Fruit fly (Drosophila melanogaster): Measurements from ENCODE around the gene GATAe.

GATAe gene

DNA sequence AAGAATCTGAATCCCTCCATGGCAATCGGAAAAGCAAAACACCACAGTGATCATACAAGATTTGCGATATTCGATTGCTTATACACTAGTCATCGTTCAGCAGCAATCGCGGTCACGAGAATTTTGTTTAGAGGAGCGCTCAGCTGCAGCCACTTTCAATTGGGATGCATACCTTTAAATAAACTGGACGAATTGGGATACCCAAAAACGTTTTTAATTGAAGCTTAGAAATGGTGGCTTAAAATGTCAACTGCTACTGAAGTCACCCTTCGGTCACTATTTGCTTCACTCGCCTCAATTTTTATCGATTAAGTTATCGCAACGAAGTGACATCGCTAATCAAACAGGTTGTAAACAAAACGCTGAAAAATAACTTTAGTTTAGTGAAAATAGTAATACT, 40.5 kb downstream of the GATAe start, which contains the start of the genes IKKbeta and CG5013 (continued):
- TF ChIP-seq MBD-R2 (GFP tag; IDR thresholded peaks at IDR 0.05): peak; percentile 79
- TF ChIP-seq sr (GFP tag; IDR thresholded peaks at IDR 0.05): no peak
- TF ChIP-seq CG15601 (tag; optimal IDR thresholded peaks at IDR 0.05): no peak
- no peak for TF ChIP-seq D19B (GFP tag; optimal IDR thresholded peaks at IDR 0.05)
- TF ChIP-seq CG6791 (GFP tag; IDR thresholded peaks at IDR 0.05; ENCODE audit: partially characterized antibody): peak; percentile 74
- peak; percentile 25; the same call in 1 of the 2 replicates for TF ChIP-seq wdn (GFP tag; IDR thresholded peaks at IDR 0.05)
- TF ChIP-seq pfk (GFP tag; optimal IDR thresholded peaks at IDR 0.05): no peak
- TF ChIP-seq abd-A (tag; optimal IDR thresholded peaks at IDR 0.05): no peak
- TF ChIP-seq crp (GFP tag; optimal IDR thresholded peaks at IDR 0.05): no peak
- TF ChIP-seq pzg (GFP tag; optimal IDR thresholded peaks at IDR 0.05): peak; percentile 68
- TF ChIP-seq Stat92E (GFP tag; optimal IDR thresholded peaks at IDR 0.05): peak in 1 of 3 experiments; percentile 24
- TF ChIP-seq CG31441 (GFP tag; IDR thresholded peaks at IDR 0.05): peak; percentile 98
- peak; percentile 67 for TF ChIP-seq CG7786 (GFP tag; optimal IDR thresholded peaks at IDR 0.05)
- TF ChIP-seq CG15011 (GFP tag; optimal IDR thresholded peaks at IDR 0.05): no peak
- no peak for TF ChIP-seq lab (GFP tag; optimal IDR thresholded peaks at IDR 0.05)
- TF ChIP-seq HHEX (GFP tag; optimal IDR thresholded peaks at IDR 0.05): peak; percentile 36
- TF ChIP-seq CG15696 (tag; optimal IDR thresholded peaks at IDR 0.05): no peak
- peak; percentile 41; the same call in 1 of the 2 replicates for TF ChIP-seq Xrp1 (GFP tag; IDR thresholded peaks at IDR 0.05)
- peak; percentile 55 for TF ChIP-seq CG4282 (GFP tag; optimal IDR thresholded peaks at IDR 0.05)
- TF ChIP-seq Atf6 (GFP tag; IDR thresholded peaks at IDR 0.05): no peak
- TF ChIP-seq CG16779 (GFP tag; IDR thresholded peaks at IDR 0.05): no peak
- peak; percentile 31; the same call in 1 of the 2 replicates for TF ChIP-seq klu (GFP tag; IDR thresholded peaks at IDR 0.05)
- TF ChIP-seq CG11695 (GFP tag; IDR thresholded peaks at IDR 0.05): no peak
- peak; percentile 14 for TF ChIP-seq pnt (GFP tag; optimal IDR thresholded peaks at IDR 0.05)
- no peak for TF ChIP-seq toy (GFP tag; IDR thresholded peaks at IDR 0.05)
- TF ChIP-seq CG4617 (GFP tag; optimal IDR thresholded peaks at IDR 0.05; ENCODE audit: borderline replicate concordance): peak; percentile 85
- no peak for TF ChIP-seq sc (optimal IDR thresholded peaks at IDR 0.05)
- no peak for TF ChIP-seq sc (GFP tag; optimal IDR thresholded peaks at IDR 0.05)
- no peak; the same call in 2 of the 4 replicates for TF ChIP-seq Gug (GFP tag; IDR thresholded peaks at IDR 0.05)
- no peak for TF ChIP-seq peb (GFP tag; IDR thresholded peaks at IDR 0.05)
- TF ChIP-seq p53 (GFP tag; optimal IDR thresholded peaks at IDR 0.05): peak; percentile 23
- no peak for TF ChIP-seq Doc2 (GFP tag; IDR thresholded peaks at IDR 0.05)
- TF ChIP-seq ken (GFP tag; IDR thresholded peaks at IDR 0.05): peak; percentile 52; the same call in 1 of the 3 replicates
- TF ChIP-seq CG13296 (GFP tag; optimal IDR thresholded peaks at IDR 0.05): no peak
- peak; percentile 54 for TF ChIP-seq dm (GFP tag; optimal IDR thresholded peaks at IDR 0.05)
- peak; percentile 39; the same call in 1 of the 3 replicates for TF ChIP-seq H15 (GFP tag; IDR thresholded peaks at IDR 0.05)
- TF ChIP-seq wor (GFP tag; IDR thresholded peaks at IDR 0.05): no peak
- TF ChIP-seq CG17385 (GFP tag; optimal IDR thresholded peaks at IDR 0.05): peak; percentile 7
- peak; percentile 37 for TF ChIP-seq bab2 (GFP tag; optimal IDR thresholded peaks at IDR 0.05)
- no peak for TF ChIP-seq Adf1 (GFP tag; IDR thresholded peaks at IDR 0.05)
- peak; percentile 89 for TF ChIP-seq sens (GFP tag)
- peak; percentile 98 for TF ChIP-seq Sry-δ (GFP tag; optimal IDR thresholded peaks at IDR 0.05)
- TF ChIP-seq lov (optimal IDR thresholded peaks at IDR 0.05): no peak
- no peak for TF ChIP-seq lov (GFP tag; IDR thresholded peaks at IDR 0.05)
- peak; percentile 85 for TF ChIP-seq CG13287 (GFP tag; IDR thresholded peaks at IDR 0.05; ENCODE audit: partially characterized antibody)
- TF ChIP-seq Opbp (GFP tag; IDR thresholded peaks at IDR 0.05; ENCODE audit: partially characterized antibody): peak; percentile 72; the same call in 2 of the 3 replicates
- TF ChIP-seq Asciz (GFP tag; optimal IDR thresholded peaks at IDR 0.05): no peak
- TF ChIP-seq her (GFP tag; optimal IDR thresholded peaks at IDR 0.05): peak; percentile 43
- TF ChIP-seq CG10654 (GFP tag; optimal IDR thresholded peaks at IDR 0.05): peak; percentile 42
- no peak for TF ChIP-seq Nf-YA (GFP tag; IDR thresholded peaks at IDR 0.05)
- peak; percentile 70 for TF ChIP-seq CG30403 (GFP tag; optimal IDR thresholded peaks at IDR 0.05)
- no peak for TF ChIP-seq onecut (GFP tag; IDR thresholded peaks at IDR 0.05)

Measured in whole organism, embryonic.